Worm (Caenorhabditis elegans): ENCODE measurements around the gene F47B8.13.

ce11 chrV:14328806-14329205, 9.3 kb upstream of the F47B8.13 start, which contains the start of gene pepm-1:
- TF ChIP-seq him-1 (tag; optimal IDR thresholded peaks at IDR 0.05), result no peak
- TF ChIP-seq dao-5 (tag; optimal IDR thresholded peaks at IDR 0.05), result no peak
